Worm (Caenorhabditis elegans) whole organism, L3 larva: ENCODE data around the gene T08A9.13.

Source experiments
- R02D3.7 ChIP-seq: fragments of 150-350 bp; optimal IDR thresholded peaks from 2 replicates; lab custom pipeline; 2014; ENCODE audit warnings: missing biosample characterization, missing genetic modification characterization
- ceh-82 ChIP-seq: fragments of 150-350 bp; optimal IDR thresholded peaks from 2 replicates; lab custom pipeline; 2014; ENCODE audit warnings: missing biosample characterization, missing genetic modification characterization
- daf-12 ChIP-seq: fragments of 150-350 bp; optimal IDR thresholded peaks from 2 replicates; lab custom pipeline; 2014; ENCODE audit warnings: missing biosample characterization, missing genetic modification reagents, missing genetic modification characterization
- nhr-25 ChIP-seq: sonication (generic microtip); optimal IDR thresholded peaks from 2 replicates; lab custom pipeline; 2017; ENCODE audit warnings: missing biosample characterization, missing genetic modification characterization
- nhr-67 ChIP-seq: fragments of 150-350 bp; optimal IDR thresholded peaks from 2 replicates; lab custom pipeline; 2014; ENCODE audit warnings: missing biosample characterization, missing genetic modification characterization
- nhr-76 ChIP-seq: fragments of 150-350 bp; sonication (generic microtip); optimal IDR thresholded peaks from 5 replicates; lab custom pipeline; 2014; ENCODE audit warnings: missing biosample characterization, missing genetic modification characterization
- nhr-77 ChIP-seq: fragments of 150-350 bp; optimal IDR thresholded peaks from 2 replicates; lab custom pipeline; 2014; ENCODE audit warnings: missing biosample characterization, missing genetic modification characterization
- tbx-2 ChIP-seq: sonication (generic microtip); optimal IDR thresholded peaks from 2 replicates; lab custom pipeline; 2016; ENCODE audit warnings: mild to moderate bottlenecking, missing genetic modification characterization, missing compliant biosample characterization
- unc-39 ChIP-seq: sonication (generic microtip); optimal IDR thresholded peaks from 4 replicates; lab custom pipeline; 2017; ENCODE audit warnings: missing biosample characterization, missing genetic modification characterization
- unc-62 ChIP-seq: fragments of 150-350 bp; sonication (generic microtip); optimal IDR thresholded peaks from 4 replicates; lab custom pipeline; 2014; ENCODE audit warnings: missing biosample characterization, missing genetic modification reagents, missing genetic modification characterization

DNA sequence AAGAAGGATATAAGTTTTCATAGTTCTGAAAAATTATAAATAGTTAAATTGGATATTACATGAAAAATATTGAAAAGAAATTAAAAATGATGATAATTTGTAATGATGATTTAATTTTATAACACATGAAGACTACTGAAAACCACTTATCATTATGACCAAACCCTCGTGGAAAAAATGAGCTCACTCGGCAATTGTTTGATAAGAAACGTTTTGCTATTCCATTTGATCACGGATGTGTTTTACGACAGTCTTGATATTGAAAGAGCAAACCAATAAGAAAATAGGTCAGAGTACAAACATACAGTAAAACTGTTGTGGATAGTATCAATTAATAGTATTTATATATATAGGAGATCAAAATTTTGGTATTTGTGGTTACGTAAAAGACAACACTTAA, 6.9 kb downstream of the T08A9.13 start, which contains the start of gene spp-3:
- TF ChIP-seq nhr-25 (no peak), nhr-77 (no peak), R02D3.7 (tag; lab: Kevin White, UChicago) (no peak), nhr-76 (tag; lab: Kevin White, UChicago) (no peak), unc-39 (no peak), nhr-67 (tag; lab: Kevin White, UChicago) (no peak), daf-12 (tag; lab: Kevin White, UChicago) (no peak), ceh-82 (no peak), unc-62 (no peak), tbx-2 (tag; lab: Kevin White, UChicago) (no peak)
